Worm (Caenorhabditis elegans): ENCODE results near the gene amt-4.

DNA sequence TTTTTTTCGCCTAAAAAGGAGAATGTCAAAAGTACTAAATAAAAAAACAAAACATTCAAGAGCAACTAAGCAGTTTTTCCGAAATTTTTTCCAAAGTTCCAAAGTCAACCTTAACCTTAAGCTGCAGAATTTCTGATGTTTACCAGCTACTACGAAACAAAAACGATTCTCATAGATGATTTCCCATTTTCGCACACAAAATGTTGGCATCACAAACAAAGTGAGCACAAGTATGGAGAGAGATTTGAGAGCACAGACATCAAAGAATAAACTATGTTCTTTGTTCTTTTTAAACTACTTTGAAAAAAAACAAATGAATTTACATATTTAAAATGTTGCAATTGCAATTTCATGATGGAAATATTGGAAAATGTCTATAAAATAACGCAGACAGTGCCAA, 41.8 kb upstream of the amt-4 start:
- TF ChIP-seq elt-1 (tag; optimal IDR thresholded peaks at IDR 0.05; ENCODE audit: borderline replicate concordance, insufficient read depth) = no peak
- TF ChIP-seq unc-62 (GFP tag; optimal IDR thresholded peaks at IDR 0.05) = no peak
- no peak for TF ChIP-seq sptf-1 (tag; optimal IDR thresholded peaks at IDR 0.05)
- TF ChIP-seq blmp-1 (tag; optimal IDR thresholded peaks at IDR 0.05) = no peak
- no peak for TF ChIP-seq snpc-4 (tag; optimal IDR thresholded peaks at IDR 0.05)
- no peak for TF ChIP-seq ztf-11 (tag; optimal IDR thresholded peaks at IDR 0.05)
- TF ChIP-seq elt-3 (tag; optimal IDR thresholded peaks at IDR 0.05) = no peak
- no peak for TF ChIP-seq pha-4 (tag; optimal IDR thresholded peaks at IDR 0.05)
- no peak for TF ChIP-seq sem-2 (GFP tag; optimal IDR thresholded peaks at IDR 0.05)
- no peak for TF ChIP-seq cnd-1 (tag; optimal IDR thresholded peaks at IDR 0.05)
- no peak for TF ChIP-seq nhr-76 (tag; optimal IDR thresholded peaks at IDR 0.05)
- no peak for TF ChIP-seq mep-1 (tag; optimal IDR thresholded peaks at IDR 0.05)
- no peak for TF ChIP-seq unc-39 (tag; optimal IDR thresholded peaks at IDR 0.05)

Data from whole organism, mixed stage, embryonic.